Fruit fly (Drosophila melanogaster) whole organism, embryonic: ENCODE data around the gene bor.

Experiments used
- CG10366 ChIP-seq: fragments of 200-800 bp; sonication (Bioruptor generic); IDR thresholded peaks from 2 replicates; pipeline ENCODE4 v1.3.6; 2022; ENCODE audit warnings: missing biosample characterization, missing genetic modification characterization
- CG11085 ChIP-seq: fragments of 200-800 bp; sonication (Bioruptor generic); IDR thresholded peaks from 2 replicates; pipeline ENCODE4 v1.3.6; 2022; ENCODE audit warnings: missing biosample characterization, missing genetic modification characterization
- CG12769 ChIP-seq: fragments of 200-800 bp; sonication (Bioruptor generic); optimal IDR thresholded peaks from 2 replicates; lab custom pipeline; 2019; ENCODE audit warnings: missing biosample characterization, mild to moderate bottlenecking, missing genetic modification characterization, moderate library complexity
- CG13123 ChIP-seq: fragments of 200-800 bp; sonication (Bioruptor generic); optimal IDR thresholded peaks from 2 replicates; lab custom pipeline; 2016; ENCODE audit warnings: missing biosample characterization, missing genetic modification characterization
- CG15601 ChIP-seq: fragments of 200-800 bp; sonication (Bioruptor generic); optimal IDR thresholded peaks from 3 replicates; lab custom pipeline; 2019; ENCODE audit warnings: missing biosample characterization, mild to moderate bottlenecking, missing genetic modification characterization, moderate library complexity
- CG1647 ChIP-seq: fragments of 200-800 bp; sonication (Bioruptor generic); optimal IDR thresholded peaks from 3 replicates; lab custom pipeline; 2016; ENCODE audit warnings: missing biosample characterization, missing genetic modification characterization
- CG17186 ChIP-seq: fragments of 200-800 bp; sonication (Bioruptor generic); optimal IDR thresholded peaks from 3 replicates; lab custom pipeline; 2017; ENCODE audit warnings: missing biosample characterization, missing genetic modification reagents, missing genetic modification characterization
- CG17359 ChIP-seq: fragments of 200-800 bp; sonication (Bioruptor generic); optimal IDR thresholded peaks from 3 replicates; lab custom pipeline; 2018; ENCODE audit warnings: missing biosample characterization, mild to moderate bottlenecking, missing genetic modification characterization, moderate library complexity
- CG17385 ChIP-seq: fragments of 200-800 bp; sonication (Bioruptor generic); optimal IDR thresholded peaks from 3 replicates; lab custom pipeline; 2018; ENCODE audit warnings: missing biosample characterization, mild to moderate bottlenecking, missing genetic modification characterization
- CG17802 ChIP-seq: fragments of 200-800 bp; sonication (Bioruptor generic); optimal IDR thresholded peaks from 2 replicates; lab custom pipeline; 2018; ENCODE audit warnings: missing biosample characterization, mild to moderate bottlenecking, missing genetic modification characterization, moderate library complexity
- CG18011 ChIP-seq: fragments of 200-800 bp; sonication (Bioruptor generic); optimal IDR thresholded peaks from 2 replicates; lab custom pipeline; 2017; ENCODE audit warnings: missing biosample characterization, missing genetic modification characterization, mild to moderate bottlenecking, moderate library complexity, missing genotype
- CG2129 ChIP-seq: fragments of 200-800 bp; sonication (Bioruptor generic); IDR thresholded peaks from 2 replicates; pipeline ENCODE4 v1.3.6; 2022; ENCODE audit warnings: missing biosample characterization, missing genetic modification characterization; ENCODE audit not compliant: partially characterized antibody
- CG3163 ChIP-seq: fragments of 200-800 bp; sonication (Bioruptor generic); optimal IDR thresholded peaks from 3 replicates; lab custom pipeline; 2016; ENCODE audit warnings: missing biosample characterization, missing genetic modification characterization
- CG4360 ChIP-seq: fragments of 200-800 bp; sonication (Bioruptor generic); IDR thresholded peaks from 2 replicates; pipeline ENCODE4 v1.3.6; 2022; ENCODE audit warnings: missing biosample characterization, missing genetic modification characterization
- CG4404 ChIP-seq: fragments of 200-800 bp; sonication (Bioruptor generic); IDR thresholded peaks from 2 replicates; pipeline ENCODE4 v1.3.6; 2022; ENCODE audit warnings: missing biosample characterization, missing genetic modification characterization
- CG4707 ChIP-seq: fragments of 200-800 bp; sonication (Bioruptor generic); optimal IDR thresholded peaks from 2 replicates; lab custom pipeline; 2018; ENCODE audit warnings: missing biosample characterization, mild to moderate bottlenecking, missing genetic modification characterization, moderate library complexity
- CG6272 ChIP-seq: fragments of 200-800 bp; sonication (Bioruptor generic); IDR thresholded peaks from 2 replicates; pipeline ENCODE4 v1.3.6; 2022; ENCODE audit warnings: missing biosample characterization, missing genetic modification characterization
- CG8089 ChIP-seq: fragments of 200-800 bp; sonication (Bioruptor generic); optimal IDR thresholded peaks from 3 replicates; lab custom pipeline; 2016; ENCODE audit warnings: missing biosample characterization, missing genetic modification characterization
- CG8388 ChIP-seq: fragments of 200-800 bp; sonication (Bioruptor generic); optimal IDR thresholded peaks from 2 replicates; lab custom pipeline; 2019; ENCODE audit warnings: missing biosample characterization, mild to moderate bottlenecking, missing genetic modification characterization, moderate library complexity
- CG8944 ChIP-seq: fragments of 200-800 bp; sonication (Bioruptor generic); optimal IDR thresholded peaks from 3 replicates; lab custom pipeline; 2016; ENCODE audit warnings: missing biosample characterization, missing genetic modification characterization
- CG9876 ChIP-seq: fragments of 200-800 bp; sonication (Bioruptor generic); optimal IDR thresholded peaks from 2 replicates; lab custom pipeline; 2016; ENCODE audit warnings: missing biosample characterization, missing genetic modification characterization
- Camta ChIP-seq: fragments of 200-800 bp; sonication (Bioruptor generic); optimal IDR thresholded peaks from 2 replicates; lab custom pipeline; 2016; ENCODE audit warnings: missing biosample characterization, missing genetic modification characterization
- D19B ChIP-seq: fragments of 200-800 bp; sonication (Bioruptor generic); optimal IDR thresholded peaks from 2 replicates; lab custom pipeline; 2017; ENCODE audit warnings: missing biosample characterization, mild to moderate bottlenecking, missing genetic modification characterization
- Dbx ChIP-seq: fragments of 200-800 bp; sonication (Bioruptor generic); IDR thresholded peaks from 3 replicates; pipeline ENCODE4 v1.3.6; 2022; ENCODE audit warnings: missing biosample characterization, missing genetic modification characterization
- Fer1 ChIP-seq: fragments of 200-800 bp; sonication (Bioruptor generic); optimal IDR thresholded peaks from 2 replicates; lab custom pipeline; 2017; ENCODE audit warnings: missing biosample characterization, mild to moderate bottlenecking, missing genetic modification characterization
- H2.0 ChIP-seq: fragments of 200-800 bp; sonication (Bioruptor generic); IDR thresholded peaks from 2 replicates; pipeline ENCODE4 v1.3.6; 2022; ENCODE audit warnings: missing biosample characterization, missing genetic modification characterization
- HLHmδ ChIP-seq: fragments of 200-800 bp; sonication (Bioruptor generic); optimal IDR thresholded peaks from 2 replicates; lab custom pipeline; 2018; ENCODE audit warnings: missing biosample characterization, mild to moderate bottlenecking, missing genetic modification characterization, moderate library complexity
- Hey ChIP-seq: fragments of 200-800 bp; sonication (Bioruptor generic); optimal IDR thresholded peaks from 3 replicates; lab custom pipeline; 2018; ENCODE audit warnings: missing biosample characterization, mild to moderate bottlenecking, missing genetic modification characterization
- MESR4 ChIP-seq: fragments of 200-800 bp; sonication (Bioruptor generic); optimal IDR thresholded peaks from 2 replicates; lab custom pipeline; 2018; ENCODE audit warnings: missing biosample characterization, mild to moderate bottlenecking, missing genetic modification characterization, moderate library complexity
- Mad ChIP-seq: fragments of 200-800 bp; sonication (Bioruptor generic); optimal IDR thresholded peaks from 2 replicates; lab custom pipeline; 2016; ENCODE audit warnings: missing biosample characterization, missing genetic modification characterization
- Myb ChIP-seq: fragments of 200-800 bp; sonication (Bioruptor generic); optimal IDR thresholded peaks from 2 replicates; lab custom pipeline; 2016; ENCODE audit warnings: missing biosample characterization, missing genetic modification characterization
- NK7.1 ChIP-seq: fragments of 200-800 bp; sonication (Bioruptor generic); optimal IDR thresholded peaks from 3 replicates; lab custom pipeline; 2016; ENCODE audit warnings: missing biosample characterization, missing genetic modification characterization
- Pdp1 ChIP-seq, 2 experiments: fragments of 200-800 bp; sonication (Bioruptor generic); optimal IDR thresholded peaks; 3 replicates each; lab custom pipeline; 2016; ENCODE audit warnings: missing biosample characterization in 2 of 2, missing genetic modification characterization in 2 of 2, mild to moderate bottlenecking in 1 of 2, moderate library complexity in 1 of 2
- bowl ChIP-seq: fragments of 200-800 bp; sonication (Bioruptor generic); IDR thresholded peaks from 2 replicates; pipeline ENCODE4 v1.3.6; 2022; ENCODE audit warnings: missing biosample characterization, missing genetic modification characterization
- bsh ChIP-seq, 2 experiments: fragments of 200-800 bp; sonication (Bioruptor generic); optimal IDR thresholded peaks; 2 replicates each; lab custom pipeline; 2017 to 2018; ENCODE audit warnings: mild to moderate bottlenecking in 2 of 2, missing biosample characterization in 2 of 2, missing genetic modification characterization in 2 of 2, moderate library complexity in 1 of 2
- cad ChIP-seq: fragments of >200 bp; optimal IDR thresholded peaks from 2 replicates; lab custom pipeline; 2017; ENCODE audit warnings: missing biosample characterization, missing genetic modification characterization
- crol ChIP-seq: fragments of 200-800 bp; sonication (Bioruptor generic); IDR thresholded peaks from 2 replicates; pipeline ENCODE4 v1.3.6; 2022; ENCODE audit warnings: missing biosample characterization, missing genetic modification characterization
- dan ChIP-seq: fragments of 200-800 bp; sonication (Bioruptor generic); IDR thresholded peaks from 2 replicates; pipeline ENCODE4 v1.3.6; 2022; ENCODE audit warnings: missing biosample characterization, missing genetic modification characterization
- ems ChIP-seq: fragments of 200-800 bp; sonication (Bioruptor generic); optimal IDR thresholded peaks from 3 replicates; lab custom pipeline; 2016; ENCODE audit warnings: missing biosample characterization, missing genetic modification characterization
- ftz-f1 ChIP-seq: fragments of 200-800 bp; sonication (Bioruptor generic); optimal IDR thresholded peaks from 2 replicates; lab custom pipeline; 2016; ENCODE audit warnings: missing biosample characterization, missing genetic modification characterization
- gcm ChIP-seq: fragments of 200-800 bp; sonication (Bioruptor generic); optimal IDR thresholded peaks from 2 replicates; lab custom pipeline; 2019; ENCODE audit warnings: missing biosample characterization, mild to moderate bottlenecking, missing genetic modification characterization, moderate library complexity
- gt ChIP-seq: fragments of 200-800 bp; sonication (Bioruptor generic); IDR thresholded peaks from 2 replicates; pipeline ENCODE4 v1.3.6; 2022; ENCODE audit warnings: missing biosample characterization, missing genetic modification characterization
- pan ChIP-seq, 4 experiments: fragments of >200 bp in 3 of 4; fragments of 200-800 bp in 1 of 4; sonication (Bioruptor generic) in 1 of 4; optimal IDR thresholded peaks in 3 of 4; IDR thresholded peaks in 1 of 4; 2 replicates each; pipeline versions ENCODE4 v1.3.6 to Lab custom; 2017 to 2022; ENCODE audit warnings: missing biosample characterization in 2 of 4, missing genetic modification characterization in 2 of 4, mixed read lengths in 1 of 4
- pita ChIP-seq: fragments of 200-800 bp; sonication (Bioruptor generic); optimal IDR thresholded peaks from 2 replicates; lab custom pipeline; 2017; ENCODE audit warnings: missing biosample characterization, mild to moderate bottlenecking, missing genetic modification characterization
- sens ChIP-seq: fragments of 200-800 bp; sonication (Bioruptor generic); peaks from one replicate; lab custom pipeline; 2016; ENCODE audit warnings: missing biosample characterization, missing genetic modification characterization
- slp2 ChIP-seq: fragments of 200-800 bp; sonication (Bioruptor generic); optimal IDR thresholded peaks from 2 replicates; lab custom pipeline; 2016; ENCODE audit warnings: missing biosample characterization, missing genetic modification characterization
- stc ChIP-seq: fragments of 200-800 bp; sonication (Bioruptor generic); IDR thresholded peaks from 2 replicates; pipeline ENCODE4 v1.3.6; 2022; ENCODE audit warnings: missing biosample characterization, missing genetic modification characterization
- zen ChIP-seq: fragments of 200-800 bp; sonication (Bioruptor generic); optimal IDR thresholded peaks from 3 replicates; lab custom pipeline; 2018; ENCODE audit warnings: missing biosample characterization, mild to moderate bottlenecking, missing genetic modification characterization, moderate library complexity

The bor gene

dm6 chr3R:16231385-16232307 is 32.3 kb downstream of the bor start (continued):
- TF ChIP-seq Myb (GFP tag; lab: Kevin White, UChicago) (peak; percentile 50), sens (peak; percentile 97), ftz-f1 (GFP tag; lab: Kevin White, UChicago) (peak; percentile 76), gcm (GFP tag; lab: Kevin White, UChicago) (peak; percentile 42), CG4707 (GFP tag; lab: Kevin White, UChicago) (peak; percentile 31), D19B (peak; percentile 43), CG12769 (tag; lab: Kevin White, UChicago) (peak; percentile 39), zen (peak; percentile 14), CG13123 (GFP tag; lab: Kevin White, UChicago) (peak; percentile 29), CG3163 (GFP tag; lab: Kevin White, UChicago) (peak; percentile 50), CG4360 (GFP tag; lab: Robert Waterston, UW) (no peak), bsh (GFP tag; optimal IDR thresholded peaks at IDR 0.05; lab: Kevin White, UChicago) (peak; percentile 51 to 71), MESR4 (GFP tag; lab: Kevin White, UChicago) (no peak), cad (GFP tag; lab: Kevin White, UChicago) (no peak), CG9876 (GFP tag; lab: Kevin White, UChicago) (no peak), CG4404 (GFP tag; lab: Robert Waterston, UW) (no peak), ems (GFP tag; lab: Kevin White, UChicago) (peak; percentile 49), Camta (GFP tag; lab: Kevin White, UChicago) (peak; percentile 79), Dbx (GFP tag; lab: Robert Waterston, UW) (no peak), stc (GFP tag; lab: Robert Waterston, UW) (no peak), CG17802 (tag; lab: Kevin White, UChicago) (peak; percentile 50), Fer1 (GFP tag; lab: Kevin White, UChicago) (peak; percentile 77), CG17186 (GFP tag; lab: Kevin White, UChicago) (peak; percentile 39), CG17385 (GFP tag; lab: Kevin White, UChicago) (peak; percentile 64), gt (GFP tag; lab: Robert Waterston, UW) (no peak), pan (optimal IDR thresholded peaks at IDR 0.05; lab: Kevin White, UChicago) (no peak), pan (GFP tag; optimal IDR thresholded peaks at IDR 0.05 in 1 of 2, IDR thresholded peaks at IDR 0.05 in 1 of 2) (no peak), bowl (GFP tag; lab: Robert Waterston, UW) (no peak), CG17359 (tag; lab: Kevin White, UChicago) (peak; percentile 68), CG1647 (GFP tag; lab: Kevin White, UChicago) (peak; percentile 59), crol (GFP tag; lab: Robert Waterston, UW) (no peak), CG10366 (GFP tag; lab: Robert Waterston, UW) (no peak), CG8089 (GFP tag; lab: Kevin White, UChicago) (peak; percentile 57), CG6272 (GFP tag; lab: Robert Waterston, UW) (peak; percentile 40; the same call in 1 of the 2 replicates), CG15601 (tag; lab: Kevin White, UChicago) (peak; percentile 57), HLHmδ (no peak), CG8944 (GFP tag; lab: Kevin White, UChicago) (peak; percentile 32), CG2129 (GFP tag; lab: Robert Waterston, UW) (no peak), CG8388 (peak; percentile 61), Pdp1 (GFP tag; optimal IDR thresholded peaks at IDR 0.05; lab: Kevin White, UChicago) (peak; percentile 60 to 81), CG18011 (GFP tag; lab: Kevin White, UChicago) (peak; percentile 55), dan (no peak), Hey (tag; lab: Kevin White, UChicago) (no peak), pita (no peak), CG11085 (GFP tag; lab: Robert Waterston, UW) (no peak), slp2 (GFP tag; lab: Kevin White, UChicago) (peak; percentile 60), Mad (GFP tag; lab: Kevin White, UChicago) (peak; percentile 51), NK7.1 (GFP tag; lab: Kevin White, UChicago) (peak; percentile 17), H2.0 (GFP tag; lab: Robert Waterston, UW) (no peak)
